Worm (Caenorhabditis elegans) whole organism, late embryonic: Measurements from ENCODE around the gene mab-21.

Experiments
- C38D4.7 ChIP-seq: fragments of 200-800 bp; sonication (Bioruptor generic); optimal IDR thresholded peaks from 2 replicates; lab custom pipeline; 2018; ENCODE audit warnings: mild to moderate bottlenecking, missing genetic modification characterization, moderate library complexity, missing compliant biosample characterization
- F13H6.1 ChIP-seq: sonication (generic microtip); optimal IDR thresholded peaks from 2 replicates; lab custom pipeline; 2016; ENCODE audit warnings: missing genetic modification characterization, missing compliant biosample characterization
- K02D7.2 ChIP-seq: sonication (generic microtip); optimal IDR thresholded peaks from 2 replicates; lab custom pipeline; 2017; ENCODE audit warnings: mild to moderate bottlenecking, missing genetic modification characterization, missing compliant biosample characterization
- ceh-19 ChIP-seq: fragments of 200-800 bp; sonication (Bioruptor generic); optimal IDR thresholded peaks from 2 replicates; lab custom pipeline; 2018; ENCODE audit warnings: mild to moderate bottlenecking, missing genetic modification characterization, missing compliant biosample characterization
- ceh-2 ChIP-seq: sonication (generic microtip); optimal IDR thresholded peaks from 2 replicates; lab custom pipeline; 2016; ENCODE audit warnings: missing genotype, missing genetic modification characterization, missing compliant biosample characterization
- ceh-24 ChIP-seq: sonication (generic microtip); optimal IDR thresholded peaks from 2 replicates; lab custom pipeline; 2016; ENCODE audit warnings: mild to moderate bottlenecking, missing genetic modification characterization, missing compliant biosample characterization
- ceh-30 ChIP-seq: fragments of 150-350 bp; optimal IDR thresholded peaks from 2 replicates; lab custom pipeline; 2014; ENCODE audit warnings: missing biosample characterization, missing genetic modification characterization
- ceh-31 ChIP-seq: sonication (generic microtip); optimal IDR thresholded peaks from 2 replicates; lab custom pipeline; 2016; ENCODE audit warnings: missing genetic modification characterization, missing compliant biosample characterization
- ceh-48 ChIP-seq: sonication (generic microtip); optimal IDR thresholded peaks from 2 replicates; lab custom pipeline; 2016; ENCODE audit warnings: missing genetic modification characterization, inconsistent platforms, missing compliant biosample characterization
- ceh-6 ChIP-seq: fragments of 200-800 bp; sonication (Bioruptor generic); optimal IDR thresholded peaks from 2 replicates; lab custom pipeline; 2018; ENCODE audit warnings: mild to moderate bottlenecking, missing genetic modification characterization, missing compliant biosample characterization
- dve-1 ChIP-seq: sonication (generic microtip); optimal IDR thresholded peaks from 2 replicates; lab custom pipeline; 2017; ENCODE audit warnings: antibody characterized with exemption, mild to moderate bottlenecking, missing genetic modification characterization, missing compliant biosample characterization
- fax-1 ChIP-seq: sonication (generic microtip); optimal IDR thresholded peaks from 2 replicates; lab custom pipeline; 2016; ENCODE audit warnings: missing genotype, missing genetic modification characterization, missing compliant biosample characterization
- fkh-10 ChIP-seq: fragments of 150-350 bp; optimal IDR thresholded peaks from 2 replicates; lab custom pipeline; 2014; ENCODE audit warnings: missing biosample characterization, missing genetic modification reagents, missing genetic modification characterization
- gmeb-2 ChIP-seq: sonication (generic microtip); optimal IDR thresholded peaks from 2 replicates; lab custom pipeline; 2016; ENCODE audit warnings: missing genetic modification characterization, inconsistent platforms, missing compliant biosample characterization
- hlh-13 ChIP-seq: fragments of 200-800 bp; sonication (Bioruptor generic); optimal IDR thresholded peaks from 2 replicates; lab custom pipeline; 2018; ENCODE audit warnings: mild to moderate bottlenecking, missing genetic modification characterization, missing compliant biosample characterization
- hlh-30 ChIP-seq: sonication (generic microtip); optimal IDR thresholded peaks from 2 replicates; lab custom pipeline; 2017; ENCODE audit warnings: antibody characterized with exemption, missing genetic modification characterization, missing compliant biosample characterization; ENCODE audit not compliant: insufficient read depth
- hlh-6 ChIP-seq: sonication (generic microtip); optimal IDR thresholded peaks from 2 replicates; lab custom pipeline; 2016; ENCODE audit warnings: missing genotype, missing genetic modification characterization, missing compliant biosample characterization
- nfya-1 ChIP-seq: sonication (generic microtip); optimal IDR thresholded peaks from 2 replicates; lab custom pipeline; 2017; ENCODE audit warnings: missing genetic modification characterization, mild to moderate bottlenecking, missing compliant biosample characterization, antibody characterized with exemption, moderate library complexity
- pax-1 ChIP-seq: fragments of 150-350 bp; optimal IDR thresholded peaks from 2 replicates; lab custom pipeline; 2014; ENCODE audit warnings: missing biosample characterization, missing genetic modification characterization
- pha-2 ChIP-seq: sonication (generic microtip); optimal IDR thresholded peaks from 2 replicates; lab custom pipeline; 2017; ENCODE audit warnings: mild to moderate bottlenecking, missing genetic modification characterization, missing compliant biosample characterization
- pha-4 ChIP-seq: fragments of 150-350 bp; optimal IDR thresholded peaks from 2 replicates; lab custom pipeline; 2018; ENCODE audit warnings: missing biosample characterization, missing genetic modification reagents, missing genetic modification characterization
- sdc-2 ChIP-seq: sonication (generic microtip); optimal IDR thresholded peaks from 2 replicates; lab custom pipeline; 2016; ENCODE audit warnings: missing genotype, missing genetic modification characterization, missing compliant biosample characterization
- sox-4 ChIP-seq: sonication (generic microtip); optimal IDR thresholded peaks from 2 replicates; lab custom pipeline; 2017; ENCODE audit warnings: mild to moderate bottlenecking, missing genetic modification characterization, inconsistent platforms, missing compliant biosample characterization
- syd-9 ChIP-seq: sonication (generic microtip); optimal IDR thresholded peaks from 2 replicates; lab custom pipeline; 2016; ENCODE audit warnings: mild to moderate bottlenecking, missing genetic modification characterization, moderate library complexity, missing compliant biosample characterization
- tbx-2 ChIP-seq: sonication (generic microtip); optimal IDR thresholded peaks from 2 replicates; lab custom pipeline; 2016; ENCODE audit warnings: missing genetic modification characterization, missing compliant biosample characterization
- unc-42 ChIP-seq: sonication (generic microtip); optimal IDR thresholded peaks from 2 replicates; lab custom pipeline; 2016; ENCODE audit warnings: missing genotype, missing genetic modification characterization, missing compliant biosample characterization
- unc-55 ChIP-seq: sonication (generic microtip); optimal IDR thresholded peaks from 2 replicates; lab custom pipeline; 2017; ENCODE audit warnings: missing biosample characterization, missing genetic modification reagents, missing genetic modification characterization
- ztf-16 ChIP-seq: sonication (generic microtip); optimal IDR thresholded peaks from 2 replicates; lab custom pipeline; 2017; ENCODE audit warnings: missing genetic modification characterization, missing compliant biosample characterization

Gene mab-21

ce11 chrIII:4603837-4604236, 3.3 kb downstream of the mab-21 start:
- TF ChIP-seq pha-2 (tag; lab: Kevin White, UChicago) (no peak), ztf-16 (tag; lab: Kevin White, UChicago) (no peak), hlh-30 (tag; lab: Kevin White, UChicago) (no peak), hlh-6 (tag; lab: Kevin White, UChicago) (no peak), ceh-48 (tag; lab: Kevin White, UChicago) (no peak), sdc-2 (no peak), hlh-13 (no peak)

- peak; percentile 74 for TF ChIP-seq unc-42 (tag; lab: Kevin White, UChicago)
- peak; percentile 54 for TF ChIP-seq nfya-1 (tag; lab: Kevin White, UChicago)
- TF ChIP-seq tbx-2 (tag; lab: Kevin White, UChicago) = peak; percentile 49
- TF ChIP-seq syd-9 = no peak
- TF ChIP-seq ceh-31 (tag; lab: Kevin White, UChicago) = peak; percentile 67
Measured at ce11 chrIII:4612334-4612953, 11.9 kb downstream of the mab-21 start, which contains the start of gene sel-2. Gene sel-2 (minus strand): TSS chrIII:4612384.

ce11 chrIII:4616071-4616571, 15.6 kb downstream of the mab-21 start, which contains the start of gene lips-3:
Gene lips-3 (plus strand): TSS chrIII:4616528.
- TF ChIP-seq fkh-10 (GFP tag; lab: Kevin White, UChicago) (no peak), pha-4 (tag; lab: Kevin White, UChicago) (no peak), F13H6.1 (tag; lab: Kevin White, UChicago) (peak; percentile 1), hlh-30 (tag; lab: Kevin White, UChicago) (no peak), ceh-6 (no peak), sox-4 (tag; lab: Kevin White, UChicago) (no peak)

ce11 chrIII:4622375-4623130, 22.0 kb downstream of the mab-21 start, which contains the start of gene lron-5:
Gene lron-5 (plus strand): TSS chrIII:4623029.
- TF ChIP-seq F13H6.1 (tag; lab: Kevin White, UChicago) (no peak), ztf-16 (tag; lab: Kevin White, UChicago) (no peak), unc-42 (tag; lab: Kevin White, UChicago) (peak; percentile 45), syd-9 (no peak)
- TF ChIP-seq, all 69 proteins: peak for 1

- TF ChIP-seq K02D7.2 (tag; lab: Kevin White, UChicago) (peak; percentile 46), dve-1 (tag; lab: Kevin White, UChicago) (no peak), unc-42 (tag; lab: Kevin White, UChicago) (peak; percentile 2), ceh-6 (peak; percentile 42), ceh-2 (tag; lab: Kevin White, UChicago) (no peak), C38D4.7 (GFP tag; lab: Kevin White, UChicago) (peak; percentile 45), ceh-19 (GFP tag; lab: Kevin White, UChicago) (peak; percentile 61), gmeb-2 (tag; lab: Kevin White, UChicago) (peak; percentile 28)
Measured at ce11 chrIII:4626148-4626922, 25.8 kb downstream of the mab-21 start.

- no peak for TF ChIP-seq ceh-2 (tag; lab: Kevin White, UChicago)
- no peak for TF ChIP-seq ceh-24 (tag; lab: Kevin White, UChicago)
- no peak for TF ChIP-seq ceh-30 (tag; lab: Kevin White, UChicago)
- no peak for TF ChIP-seq hlh-13
- TF ChIP-seq pha-2 (tag; lab: Kevin White, UChicago) = no peak
- TF ChIP-seq pax-1 (tag; lab: Kevin White, UChicago) = no peak
- no peak for TF ChIP-seq ceh-6
- TF ChIP-seq unc-55 = no peak
- TF ChIP-seq nfya-1 (tag; lab: Kevin White, UChicago) = no peak
- no peak for TF ChIP-seq fax-1 (tag; lab: Kevin White, UChicago)
- TF ChIP-seq, all 69 proteins: peak for 0
Measured at ce11 chrIII:4628165-4628564, 27.6 kb downstream of the mab-21 start, which contains the start of gene clec-151. Gene clec-151 (plus strand): TSS chrIII:4628465.
